Fruit fly (Drosophila melanogaster) whole organism, embryonic: ENCODE measurements around the gene Kr-h1.

Experiments used
- Adf1 ChIP-seq: fragments of 200-800 bp; sonication (Bioruptor generic); IDR thresholded peaks from 2 replicates; pipeline ENCODE4 v1.3.6; 2022; ENCODE audit warnings: missing biosample characterization, missing genetic modification characterization
- Aef1 ChIP-seq: fragments of 200-800 bp; sonication (Bioruptor generic); IDR thresholded peaks from 3 replicates; pipeline ENCODE4 v1.3.6; 2022; ENCODE audit warnings: missing biosample characterization, missing genetic modification characterization
- Atf3 ChIP-seq: fragments of 200-800 bp; sonication (Bioruptor generic); optimal IDR thresholded peaks from 3 replicates; lab custom pipeline; 2016; ENCODE audit warnings: missing biosample characterization, missing genetic modification characterization
- BtbVII ChIP-seq: fragments of 200-800 bp; sonication (Bioruptor generic); optimal IDR thresholded peaks from 3 replicates; lab custom pipeline; 2017; ENCODE audit warnings: missing biosample characterization, mild to moderate bottlenecking, missing genetic modification characterization
- C15 ChIP-seq: fragments of 200-800 bp; sonication (Bioruptor generic); IDR thresholded peaks from 3 replicates; pipeline ENCODE4 v1.3.6; 2022; ENCODE audit warnings: missing biosample characterization, missing genetic modification characterization
- CG10147 ChIP-seq: fragments of 200-800 bp; sonication (Bioruptor generic); optimal IDR thresholded peaks from 2 replicates; lab custom pipeline; 2019; ENCODE audit warnings: missing biosample characterization, mild to moderate bottlenecking, missing genetic modification characterization, moderate library complexity
- CG10321 ChIP-seq: fragments of 200-800 bp; sonication (Bioruptor generic); IDR thresholded peaks from 2 replicates; pipeline ENCODE4 v1.3.6; 2022; ENCODE audit warnings: missing biosample characterization, missing genetic modification characterization
- CG10431 ChIP-seq: fragments of 200-800 bp; sonication (Bioruptor generic); optimal IDR thresholded peaks from 3 replicates; lab custom pipeline; 2018; ENCODE audit warnings: missing biosample characterization, mild to moderate bottlenecking, missing genetic modification characterization
- CG11456 ChIP-seq: fragments of 200-800 bp; sonication (Bioruptor generic); IDR thresholded peaks from 3 replicates; pipeline ENCODE4 v1.3.6; 2022; ENCODE audit warnings: missing biosample characterization, missing genetic modification characterization
- CG13287 ChIP-seq: fragments of 200-800 bp; sonication (Bioruptor generic); IDR thresholded peaks from 2 replicates; pipeline ENCODE4 v1.3.6; 2022; ENCODE audit warnings: missing biosample characterization, missing genetic modification characterization; ENCODE audit not compliant: partially characterized antibody
- CG14441 ChIP-seq: fragments of 200-800 bp; sonication (Bioruptor generic); IDR thresholded peaks from 2 replicates; pipeline ENCODE4 v1.3.6; 2022; ENCODE audit warnings: missing biosample characterization, missing genetic modification characterization
- CG15073 ChIP-seq: fragments of 200-800 bp; sonication (Bioruptor generic); optimal IDR thresholded peaks from 2 replicates; lab custom pipeline; 2016; ENCODE audit warnings: missing biosample characterization, missing genetic modification characterization
- CG15514 ChIP-seq: fragments of 200-800 bp; sonication (Bioruptor generic); optimal IDR thresholded peaks from 3 replicates; lab custom pipeline; 2017; ENCODE audit warnings: missing biosample characterization, missing genetic modification characterization, mild to moderate bottlenecking, moderate library complexity, missing genetic modification reagents
- CG32767 ChIP-seq: fragments of 200-800 bp; sonication (Bioruptor generic); IDR thresholded peaks from 2 replicates; pipeline ENCODE4 v1.3.6; 2022; ENCODE audit warnings: missing biosample characterization, missing genetic modification characterization
- CG3281 ChIP-seq: fragments of 200-800 bp; sonication (Bioruptor generic); optimal IDR thresholded peaks from 3 replicates; lab custom pipeline; 2017; ENCODE audit warnings: missing biosample characterization, mild to moderate bottlenecking, missing genetic modification characterization
- CG5245 ChIP-seq: fragments of 200-800 bp; sonication (Bioruptor generic); optimal IDR thresholded peaks from 3 replicates; lab custom pipeline; 2016; ENCODE audit warnings: missing biosample characterization, missing genetic modification characterization
- CG6654 ChIP-seq: fragments of 200-800 bp; sonication (Bioruptor generic); optimal IDR thresholded peaks from 2 replicates; lab custom pipeline; 2017; ENCODE audit warnings: missing biosample characterization, mild to moderate bottlenecking, missing genetic modification characterization
- CG6689 ChIP-seq: fragments of 200-800 bp; sonication (Bioruptor generic); IDR thresholded peaks from 2 replicates; pipeline ENCODE4 v1.3.6; 2022; ENCODE audit warnings: missing biosample characterization, missing genetic modification characterization
- CG8765 ChIP-seq: fragments of 200-800 bp; sonication (Bioruptor generic); IDR thresholded peaks from 2 replicates; pipeline ENCODE4 v1.3.6; 2022; ENCODE audit warnings: missing biosample characterization, missing genetic modification characterization
- CG8944 ChIP-seq: fragments of 200-800 bp; sonication (Bioruptor generic); optimal IDR thresholded peaks from 3 replicates; lab custom pipeline; 2016; ENCODE audit warnings: missing biosample characterization, missing genetic modification characterization
- Dbx ChIP-seq: fragments of 200-800 bp; sonication (Bioruptor generic); IDR thresholded peaks from 3 replicates; pipeline ENCODE4 v1.3.6; 2022; ENCODE audit warnings: missing biosample characterization, missing genetic modification characterization
- E2f2 ChIP-seq: fragments of 200-800 bp; sonication (Bioruptor generic); IDR thresholded peaks from 2 replicates; pipeline ENCODE4 v1.3.6; 2022; ENCODE audit warnings: missing biosample characterization, missing genetic modification characterization
- Eip74EF ChIP-seq, 2 experiments: fragments of 200-800 bp in 1 of 2; fragments of >200 bp in 1 of 2; sonication (Bioruptor generic) in 1 of 2; optimal IDR thresholded peaks; 2 replicates each; lab custom pipeline; 2017 to 2019; ENCODE audit warnings: missing biosample characterization in 2 of 2, missing genetic modification characterization in 2 of 2, mild to moderate bottlenecking in 1 of 2, moderate library complexity in 1 of 2
- HLH3B ChIP-seq: fragments of 200-800 bp; sonication (Bioruptor generic); IDR thresholded peaks from 2 replicates; pipeline ENCODE4 v1.3.6; 2022; ENCODE audit warnings: missing biosample characterization, missing genetic modification characterization
- Nf-YB ChIP-seq: fragments of 200-800 bp; sonication (Bioruptor generic); optimal IDR thresholded peaks from 3 replicates; lab custom pipeline; 2019; ENCODE audit warnings: missing biosample characterization, mild to moderate bottlenecking, missing genetic modification characterization, moderate library complexity
- Opbp ChIP-seq: fragments of 200-800 bp; sonication (Bioruptor generic); IDR thresholded peaks from 3 replicates; pipeline ENCODE4 v1.3.6; 2022; ENCODE audit warnings: missing biosample characterization, missing genetic modification characterization; ENCODE audit not compliant: partially characterized antibody
- Scr ChIP-seq: fragments of 200-800 bp; sonication (Bioruptor generic); IDR thresholded peaks from 2 replicates; pipeline ENCODE4 v1.3.6; 2022; ENCODE audit warnings: missing biosample characterization, missing genetic modification characterization; ENCODE audit not compliant: partially characterized antibody
- Side ChIP-seq: fragments of 200-800 bp; sonication (Bioruptor generic); optimal IDR thresholded peaks from 2 replicates; lab custom pipeline; 2016; ENCODE audit warnings: missing biosample characterization, missing genetic modification characterization
- Six4 ChIP-seq: fragments of 200-800 bp; sonication (Bioruptor generic); optimal IDR thresholded peaks from 2 replicates; lab custom pipeline; 2016; ENCODE audit warnings: missing biosample characterization, missing genetic modification characterization
- ab ChIP-seq: fragments of 200-800 bp; sonication (Bioruptor generic); optimal IDR thresholded peaks from 2 replicates; lab custom pipeline; 2016; ENCODE audit warnings: missing biosample characterization, missing genetic modification characterization
- br ChIP-seq: fragments of >200 bp; optimal IDR thresholded peaks from 2 replicates; lab custom pipeline; 2017
- cad ChIP-seq: fragments of >200 bp; optimal IDR thresholded peaks from 2 replicates; lab custom pipeline; 2017; ENCODE audit warnings: missing biosample characterization, missing genetic modification characterization
- chn ChIP-seq: fragments of 200-800 bp; sonication (Bioruptor generic); optimal IDR thresholded peaks from 2 replicates; lab custom pipeline; 2016; ENCODE audit warnings: missing biosample characterization, missing genetic modification characterization
- crol ChIP-seq: fragments of 200-800 bp; sonication (Bioruptor generic); IDR thresholded peaks from 2 replicates; pipeline ENCODE4 v1.3.6; 2022; ENCODE audit warnings: missing biosample characterization, missing genetic modification characterization
- da ChIP-seq: fragments of 200-800 bp; sonication (Bioruptor generic); optimal IDR thresholded peaks from 2 replicates; lab custom pipeline; 2016; ENCODE audit warnings: missing biosample characterization, missing genetic modification characterization
- dan ChIP-seq: fragments of 200-800 bp; sonication (Bioruptor generic); IDR thresholded peaks from 2 replicates; pipeline ENCODE4 v1.3.6; 2022; ENCODE audit warnings: missing biosample characterization, missing genetic modification characterization
- disco-r ChIP-seq: fragments of 200-800 bp; sonication (Bioruptor generic); optimal IDR thresholded peaks from 2 replicates; lab custom pipeline; 2016; ENCODE audit warnings: missing biosample characterization, missing genetic modification characterization
- fd102C ChIP-seq: fragments of 200-800 bp; sonication (Bioruptor generic); optimal IDR thresholded peaks from 2 replicates; lab custom pipeline; 2018; ENCODE audit warnings: missing biosample characterization, mild to moderate bottlenecking, missing genetic modification characterization, moderate library complexity
- fd96Cb ChIP-seq: fragments of 200-800 bp; sonication (Bioruptor generic); optimal IDR thresholded peaks from 2 replicates; lab custom pipeline; 2018; ENCODE audit warnings: missing biosample characterization, mild to moderate bottlenecking, missing genetic modification characterization, moderate library complexity
- fru ChIP-seq: fragments of >200 bp; optimal IDR thresholded peaks from 2 replicates; lab custom pipeline; 2017
- h ChIP-seq: fragments of >200 bp; optimal IDR thresholded peaks from 2 replicates; lab custom pipeline; 2017
- hbn ChIP-seq: fragments of 200-800 bp; sonication (Bioruptor generic); IDR thresholded peaks from 2 replicates; pipeline ENCODE4 v1.3.6; 2022; ENCODE audit warnings: missing biosample characterization, missing genetic modification characterization; ENCODE audit not compliant: partially characterized antibody
- mld ChIP-seq: fragments of 200-800 bp; sonication (Bioruptor generic); IDR thresholded peaks from 3 replicates; pipeline ENCODE4 v1.3.6; 2022; ENCODE audit warnings: missing biosample characterization, missing genetic modification characterization; ENCODE audit not compliant: partially characterized antibody
- onecut ChIP-seq: fragments of 200-800 bp; sonication (Bioruptor generic); IDR thresholded peaks from 2 replicates; pipeline ENCODE4 v1.3.6; 2022; ENCODE audit warnings: missing biosample characterization, missing genetic modification characterization
- pita ChIP-seq: fragments of 200-800 bp; sonication (Bioruptor generic); optimal IDR thresholded peaks from 2 replicates; lab custom pipeline; 2017; ENCODE audit warnings: missing biosample characterization, mild to moderate bottlenecking, missing genetic modification characterization
- pum ChIP-seq: fragments of 200-800 bp; sonication (Bioruptor generic); optimal IDR thresholded peaks from 2 replicates; lab custom pipeline; 2016; ENCODE audit warnings: missing biosample characterization, missing genetic modification characterization
- run ChIP-seq: fragments of 200-800 bp; sonication (Bioruptor generic); optimal IDR thresholded peaks from 3 replicates; lab custom pipeline; 2018; ENCODE audit warnings: missing biosample characterization, mild to moderate bottlenecking, missing genetic modification characterization
- sisA ChIP-seq: fragments of 200-800 bp; sonication (Bioruptor generic); IDR thresholded peaks from 2 replicates; pipeline ENCODE4 v1.3.6; 2022; ENCODE audit warnings: missing biosample characterization, missing genetic modification characterization
- sob ChIP-seq: fragments of 200-800 bp; sonication (Bioruptor generic); IDR thresholded peaks from 2 replicates; pipeline ENCODE4 v1.3.6; 2022; ENCODE audit warnings: missing biosample characterization, missing genetic modification characterization
- stc ChIP-seq: fragments of 200-800 bp; sonication (Bioruptor generic); IDR thresholded peaks from 2 replicates; pipeline ENCODE4 v1.3.6; 2022; ENCODE audit warnings: missing biosample characterization, missing genetic modification characterization
- ttk ChIP-seq: fragments of 200-800 bp; sonication (Bioruptor generic); IDR thresholded peaks from 2 replicates; pipeline ENCODE4 v2.1.2; 2022; ENCODE audit warnings: missing biosample characterization, missing genetic modification characterization
- usp ChIP-seq: fragments of >200 bp; optimal IDR thresholded peaks from 2 replicates; lab custom pipeline; 2017; ENCODE audit warnings: missing biosample characterization, missing genetic modification characterization

The Kr-h1 gene

DNA sequence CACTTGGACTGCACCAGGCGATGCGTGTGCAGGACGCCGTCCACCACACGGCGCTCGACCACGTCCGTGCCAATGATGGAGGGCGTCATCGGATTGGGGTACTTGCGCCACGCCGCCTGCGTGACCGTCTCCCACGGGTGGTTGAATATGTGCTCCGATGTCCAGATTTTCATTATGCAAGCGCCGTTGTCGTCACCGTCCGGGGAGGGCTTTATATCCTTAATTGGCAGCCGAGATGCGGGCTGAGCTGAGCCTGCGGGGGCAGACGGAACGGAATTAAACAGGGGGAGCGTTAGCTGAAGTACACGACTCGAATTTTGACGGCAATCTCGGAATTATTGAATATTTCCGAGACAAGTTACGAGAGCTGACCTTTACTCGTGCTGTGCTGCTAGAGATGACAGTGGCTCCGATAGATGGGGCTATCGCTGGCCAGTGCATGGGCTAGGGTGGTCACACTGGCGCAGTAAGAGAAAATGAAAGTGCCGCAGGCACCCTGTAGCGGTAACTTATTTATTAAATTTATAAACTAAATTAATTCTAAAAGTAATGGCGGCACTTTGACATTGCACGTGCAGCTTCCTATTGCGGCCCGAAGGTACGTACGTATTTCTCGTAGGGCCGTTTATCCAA lies 34.8 kb upstream of the Kr-h1 start, which contains the start of gene IPIP (continued):
- TF ChIP-seq mld (peak; percentile 75), stc (GFP tag; lab: Robert Waterston, UW) (0 out of 2 replicates have a peak, but pooled peaks have one; percentile 9), BtbVII (GFP tag; lab: Kevin White, UChicago) (no peak), HLH3B (GFP tag; lab: Robert Waterston, UW) (no peak), fd96Cb (tag; lab: Kevin White, UChicago) (no peak), CG14441 (GFP tag; lab: Robert Waterston, UW) (peak; percentile 26; the same call in 1 of the 2 replicates), CG15073 (GFP tag; lab: Kevin White, UChicago) (no peak), sisA (GFP tag; lab: Robert Waterston, UW) (0 out of 2 replicates have a peak, but pooled peaks have one; percentile 4), run (tag; lab: Kevin White, UChicago) (no peak), da (GFP tag; lab: Kevin White, UChicago) (no peak), hbn (GFP tag; lab: Robert Waterston, UW) (peak; percentile 68; the same call in 1 of the 2 replicates), Six4 (GFP tag; lab: Kevin White, UChicago) (no peak), fd102C (no peak), chn (peak; percentile 62), CG10431 (GFP tag; lab: Kevin White, UChicago) (peak; percentile 57), pum (no peak), CG32767 (no peak), Adf1 (GFP tag; lab: Robert Waterston, UW) (peak; percentile 33; the same call in 1 of the 2 replicates), Dbx (peak; percentile 52; the same call in 2 of the 3 replicates), disco-r (GFP tag; lab: Kevin White, UChicago) (no peak), crol (GFP tag; lab: Robert Waterston, UW) (no peak), fru (lab: Kevin White, UChicago) (no peak), usp (GFP tag; lab: Kevin White, UChicago) (no peak), Atf3 (no peak), Opbp (GFP tag; lab: Robert Waterston, UW) (peak; percentile 88), CG8765 (GFP tag; lab: Robert Waterston, UW) (no peak), CG6654 (GFP tag; lab: Kevin White, UChicago) (no peak), br (lab: Kevin White, UChicago) (no peak), CG13287 (peak; percentile 83), E2f2 (GFP tag; lab: Robert Waterston, UW) (peak; percentile 39; the same call in 1 of the 2 replicates), Side (GFP tag; lab: Kevin White, UChicago) (no peak), CG8944 (GFP tag; lab: Kevin White, UChicago) (no peak), C15 (no peak), ab (no peak), CG15514 (GFP tag; lab: Kevin White, UChicago) (peak; percentile 64), cad (GFP tag; lab: Kevin White, UChicago) (no peak), Eip74EF (GFP tag; optimal IDR thresholded peaks at IDR 0.05; lab: Kevin White, UChicago) (no peak), CG11456 (GFP tag; lab: Robert Waterston, UW) (peak; percentile 75), h (lab: Kevin White, UChicago) (no peak), CG6689 (no peak), ttk (GFP tag; lab: Robert Waterston, UW) (no peak; the same call in 1 of the 2 replicates), onecut (peak; percentile 69), Scr (GFP tag; lab: Robert Waterston, UW) (peak; percentile 79), CG10147 (GFP tag; lab: Kevin White, UChicago) (no peak), sob (GFP tag; lab: Robert Waterston, UW) (0 out of 2 replicates have a peak, but pooled peaks have one; percentile 36), CG10321 (GFP tag; lab: Robert Waterston, UW) (no peak), CG3281 (peak; percentile 7), dan (GFP tag; lab: Robert Waterston, UW) (no peak), Nf-YB (no peak), Aef1 (GFP tag; lab: Robert Waterston, UW) (peak; percentile 30; the same call in 1 of the 3 replicates), pita (GFP tag; lab: Kevin White, UChicago) (no peak), CG5245 (GFP tag; lab: Kevin White, UChicago) (no peak)
